Fruit fly (Drosophila melanogaster) whole organism, embryonic: ENCODE data around the gene CG7332.

Source experiments
- Awh ChIP-seq: fragments of 200-800 bp; sonication (Bioruptor generic); IDR thresholded peaks from 2 replicates; pipeline ENCODE4, ENCODE4 v1.3.6; 2022; ENCODE audit warnings: missing biosample characterization, missing genetic modification characterization
- B-H2 ChIP-seq: fragments of 200-800 bp; sonication (Bioruptor generic); optimal IDR thresholded peaks from 2 replicates; lab custom pipeline; 2018; ENCODE audit warnings: missing biosample characterization, mild to moderate bottlenecking, missing genetic modification characterization
- Bdp1 ChIP-seq: fragments of 200-800 bp; sonication (Bioruptor generic); optimal IDR thresholded peaks from 3 replicates; lab custom pipeline; 2016; ENCODE audit warnings: missing biosample characterization, missing genetic modification characterization
- CG10565 ChIP-seq: fragments of 200-800 bp; sonication (Bioruptor generic); optimal IDR thresholded peaks from 3 replicates; lab custom pipeline; 2016; ENCODE audit warnings: missing biosample characterization, mild to moderate bottlenecking, missing genetic modification characterization
- CG10654 ChIP-seq: fragments of 200-800 bp; sonication (Bioruptor generic); optimal IDR thresholded peaks from 2 replicates; lab custom pipeline; 2016; ENCODE audit warnings: missing biosample characterization, missing genetic modification characterization
- CG12071 ChIP-seq: fragments of 200-800 bp; sonication (Bioruptor generic); optimal IDR thresholded peaks from 3 replicates; lab custom pipeline; 2018; ENCODE audit warnings: missing biosample characterization, mild to moderate bottlenecking, missing genetic modification characterization
- CG12744 ChIP-seq: fragments of 200-800 bp; sonication (Bioruptor generic); optimal IDR thresholded peaks from 2 replicates; lab custom pipeline; 2016; ENCODE audit warnings: missing biosample characterization, missing genetic modification characterization
- CG13894 ChIP-seq: fragments of 200-800 bp; sonication (Bioruptor generic); optimal IDR thresholded peaks from 3 replicates; lab custom pipeline; 2018; ENCODE audit warnings: missing biosample characterization, mild to moderate bottlenecking, missing genetic modification characterization, moderate library complexity
- CG14860 ChIP-seq: fragments of 200-800 bp; sonication (Bioruptor generic); IDR thresholded peaks from 3 replicates; pipeline ENCODE4 v1.3.6; 2022; ENCODE audit warnings: missing biosample characterization, missing genetic modification characterization; ENCODE audit not compliant: partially characterized antibody
- CG17186 ChIP-seq: fragments of 200-800 bp; sonication (Bioruptor generic); optimal IDR thresholded peaks from 3 replicates; lab custom pipeline; 2017; ENCODE audit warnings: missing biosample characterization, missing genetic modification reagents, missing genetic modification characterization
- CG17612 ChIP-seq: fragments of 200-800 bp; sonication (Bioruptor generic); IDR thresholded peaks from 2 replicates; pipeline ENCODE4 v1.3.6; 2022; ENCODE audit warnings: missing biosample characterization, missing genetic modification characterization
- CG18262 ChIP-seq: fragments of 200-800 bp; optimal IDR thresholded peaks from 3 replicates; lab custom pipeline; 2019; ENCODE audit warnings: missing biosample characterization, mild to moderate bottlenecking, missing genetic modification characterization, moderate library complexity
- CG2199 ChIP-seq: fragments of 200-800 bp; sonication (Bioruptor generic); IDR thresholded peaks from 3 replicates; pipeline ENCODE4 v1.3.6; 2022; ENCODE audit warnings: missing biosample characterization, missing genetic modification characterization
- CG2202 ChIP-seq: fragments of 200-800 bp; sonication (Bioruptor generic); optimal IDR thresholded peaks from 2 replicates; lab custom pipeline; 2018; ENCODE audit warnings: missing biosample characterization, mild to moderate bottlenecking, missing genetic modification characterization
- CG2889 ChIP-seq: fragments of 200-800 bp; sonication (Bioruptor generic); IDR thresholded peaks from 3 replicates; pipeline ENCODE4 v1.3.6; 2022; ENCODE audit warnings: missing biosample characterization, missing genetic modification characterization
- CG31224 ChIP-seq: fragments of 200-800 bp; sonication (Bioruptor generic); IDR thresholded peaks from 2 replicates; pipeline ENCODE4 v1.3.6; 2022; ENCODE audit warnings: missing biosample characterization, missing genetic modification characterization
- CG3163 ChIP-seq: fragments of 200-800 bp; sonication (Bioruptor generic); optimal IDR thresholded peaks from 3 replicates; lab custom pipeline; 2016; ENCODE audit warnings: missing biosample characterization, missing genetic modification characterization
- CG32767 ChIP-seq: fragments of 200-800 bp; sonication (Bioruptor generic); IDR thresholded peaks from 2 replicates; pipeline ENCODE4 v1.3.6; 2022; ENCODE audit warnings: missing biosample characterization, missing genetic modification characterization
- CG33213 ChIP-seq: fragments of 200-800 bp; sonication (Bioruptor generic); optimal IDR thresholded peaks from 3 replicates; lab custom pipeline; 2016; ENCODE audit warnings: missing biosample characterization, missing genetic modification characterization
- CG34376 ChIP-seq: fragments of 200-800 bp; sonication (Bioruptor generic); optimal IDR thresholded peaks from 2 replicates; lab custom pipeline; 2018; ENCODE audit warnings: missing biosample characterization, mild to moderate bottlenecking, missing genetic modification characterization
- CG3726 ChIP-seq: fragments of 200-800 bp; sonication (Bioruptor generic); IDR thresholded peaks from 3 replicates; pipeline ENCODE4, ENCODE4 v1.3.6; 2022; ENCODE audit warnings: missing biosample characterization, missing genetic modification characterization
- CG5180 ChIP-seq: fragments of 200-800 bp; sonication (Bioruptor generic); optimal IDR thresholded peaks from 3 replicates; lab custom pipeline; 2017; ENCODE audit warnings: missing biosample characterization, missing genetic modification characterization, mild to moderate bottlenecking, moderate library complexity, missing genetic modification reagents
- CG6765 ChIP-seq: fragments of 200-800 bp; sonication (Bioruptor generic); optimal IDR thresholded peaks from 3 replicates; lab custom pipeline; 2017; ENCODE audit warnings: missing biosample characterization, mild to moderate bottlenecking, missing genetic modification characterization
- CG6791 ChIP-seq: fragments of 200-800 bp; sonication (Bioruptor generic); IDR thresholded peaks from 3 replicates; pipeline ENCODE4 v1.3.6; 2022; ENCODE audit warnings: missing biosample characterization, missing genetic modification characterization; ENCODE audit not compliant: partially characterized antibody
- CG8089 ChIP-seq: fragments of 200-800 bp; sonication (Bioruptor generic); optimal IDR thresholded peaks from 3 replicates; lab custom pipeline; 2016; ENCODE audit warnings: missing biosample characterization, missing genetic modification characterization
- CG8281 ChIP-seq: fragments of 200-800 bp; sonication (Bioruptor generic); optimal IDR thresholded peaks from 2 replicates; lab custom pipeline; 2018; ENCODE audit warnings: missing biosample characterization, mild to moderate bottlenecking, missing genetic modification characterization, moderate library complexity
- CG8359 ChIP-seq: fragments of 200-800 bp; sonication (Bioruptor generic); optimal IDR thresholded peaks from 2 replicates; lab custom pipeline; 2017; ENCODE audit warnings: missing biosample characterization, mild to moderate bottlenecking, missing genetic modification characterization, borderline replicate concordance
- CG8388 ChIP-seq: fragments of 200-800 bp; sonication (Bioruptor generic); optimal IDR thresholded peaks from 2 replicates; lab custom pipeline; 2019; ENCODE audit warnings: missing biosample characterization, mild to moderate bottlenecking, missing genetic modification characterization, moderate library complexity
- CG9876 ChIP-seq: fragments of 200-800 bp; sonication (Bioruptor generic); optimal IDR thresholded peaks from 2 replicates; lab custom pipeline; 2016; ENCODE audit warnings: missing biosample characterization, missing genetic modification characterization
- CkIIα-i1 ChIP-seq: fragments of 200-800 bp; sonication (Bioruptor generic); IDR thresholded peaks from 2 replicates; pipeline ENCODE4 v1.3.6; 2022; ENCODE audit warnings: missing biosample characterization, missing genetic modification characterization
- Deaf1 ChIP-seq: fragments of 200-800 bp; optimal IDR thresholded peaks from 3 replicates; lab custom pipeline; 2019; ENCODE audit warnings: missing biosample characterization, mild to moderate bottlenecking, missing genetic modification characterization, moderate library complexity
- Fer2 ChIP-seq: fragments of 200-800 bp; sonication (Bioruptor generic); optimal IDR thresholded peaks from 2 replicates; lab custom pipeline; 2018; ENCODE audit warnings: missing biosample characterization, mild to moderate bottlenecking, missing genetic modification characterization, moderate library complexity
- Hr3 ChIP-seq: fragments of 200-800 bp; sonication (Bioruptor generic); optimal IDR thresholded peaks from 3 replicates; lab custom pipeline; 2016; ENCODE audit warnings: missing biosample characterization, missing genetic modification characterization
- Hsf ChIP-seq: fragments of 200-800 bp; sonication (Bioruptor generic); optimal IDR thresholded peaks from 3 replicates; lab custom pipeline; 2016; ENCODE audit warnings: missing biosample characterization, missing genetic modification characterization
- MTF-1 ChIP-seq: fragments of 200-800 bp; sonication (Bioruptor generic); optimal IDR thresholded peaks from 2 replicates; lab custom pipeline; 2018; ENCODE audit warnings: missing biosample characterization, mild to moderate bottlenecking, missing genetic modification characterization, borderline replicate concordance
- Max ChIP-seq: fragments of 200-800 bp; sonication (Bioruptor generic); optimal IDR thresholded peaks from 2 replicates; lab custom pipeline; 2016; ENCODE audit warnings: missing biosample characterization, mild to moderate bottlenecking, missing genetic modification characterization
- PHDP ChIP-seq: fragments of 200-800 bp; sonication (Bioruptor generic); optimal IDR thresholded peaks from 3 replicates; lab custom pipeline; 2018; ENCODE audit warnings: missing biosample characterization, mild to moderate bottlenecking, missing genetic modification characterization, moderate library complexity
- Sin3A ChIP-seq: fragments of >200 bp; optimal IDR thresholded peaks from 2 replicates; lab custom pipeline; 2018
- Usf ChIP-seq: fragments of 200-800 bp; sonication (Bioruptor generic); optimal IDR thresholded peaks from 2 replicates; lab custom pipeline; 2017; ENCODE audit warnings: missing genotype, missing biosample characterization, missing genetic modification characterization
- bbx ChIP-seq: fragments of 200-800 bp; sonication (Bioruptor generic); IDR thresholded peaks from 2 replicates; pipeline ENCODE4 v1.3.6; 2022; ENCODE audit warnings: missing biosample characterization, missing genetic modification characterization; ENCODE audit not compliant: partially characterized antibody
- ci ChIP-seq: fragments of 200-800 bp; sonication (Bioruptor generic); IDR thresholded peaks from 3 replicates; pipeline ENCODE4 v1.3.6; 2022; ENCODE audit warnings: missing biosample characterization, missing genetic modification characterization
- eve ChIP-seq, 2 experiments: fragments of >200 bp; optimal IDR thresholded peaks; 2 replicates each; lab custom pipeline; 2017; ENCODE audit warnings: missing biosample characterization in 2 of 2, missing genetic modification characterization in 2 of 2
- fd102C ChIP-seq: fragments of 200-800 bp; sonication (Bioruptor generic); optimal IDR thresholded peaks from 2 replicates; lab custom pipeline; 2018; ENCODE audit warnings: missing biosample characterization, mild to moderate bottlenecking, missing genetic modification characterization, moderate library complexity
- fd3F ChIP-seq: fragments of 200-800 bp; sonication (Bioruptor generic); optimal IDR thresholded peaks from 2 replicates; lab custom pipeline; 2018; ENCODE audit warnings: missing biosample characterization, mild to moderate bottlenecking, missing genetic modification characterization, moderate library complexity
- knrl ChIP-seq: fragments of 200-800 bp; sonication (Bioruptor generic); IDR thresholded peaks from 3 replicates; pipeline ENCODE4 v1.3.6; 2022; ENCODE audit warnings: missing biosample characterization, missing genetic modification characterization; ENCODE audit not compliant: partially characterized antibody
- nerfin-2 ChIP-seq: fragments of 200-800 bp; sonication (Bioruptor generic); IDR thresholded peaks from 2 replicates; pipeline ENCODE4 v1.3.6; 2022; ENCODE audit warnings: missing biosample characterization, missing genetic modification characterization; ENCODE audit not compliant: partially characterized antibody
- onecut ChIP-seq: fragments of 200-800 bp; sonication (Bioruptor generic); IDR thresholded peaks from 2 replicates; pipeline ENCODE4 v1.3.6; 2022; ENCODE audit warnings: missing biosample characterization, missing genetic modification characterization
- pnt ChIP-seq: fragments of 200-800 bp; sonication (Bioruptor generic); optimal IDR thresholded peaks from 3 replicates; lab custom pipeline; 2016; ENCODE audit warnings: missing biosample characterization, missing genetic modification characterization
- stc ChIP-seq: fragments of 200-800 bp; sonication (Bioruptor generic); IDR thresholded peaks from 2 replicates; pipeline ENCODE4 v1.3.6; 2022; ENCODE audit warnings: missing biosample characterization, missing genetic modification characterization
- toy ChIP-seq: fragments of 200-800 bp; sonication (Bioruptor generic); IDR thresholded peaks from 2 replicates; pipeline ENCODE4 v1.3.6; 2022; ENCODE audit warnings: missing biosample characterization, missing genetic modification characterization

CG7332 gene

dm6 chrX:18869489-18870132, 14.7 kb upstream of the CG7332 start (continued):
- TF ChIP-seq PHDP (tag; lab: Kevin White, UChicago) (peak; percentile 31), Hr3 (GFP tag; lab: Kevin White, UChicago) (peak; percentile 42), CG14860 (GFP tag; lab: Robert Waterston, UW) (no peak), CG33213 (GFP tag; lab: Kevin White, UChicago) (no peak), Hsf (peak; percentile 41), stc (GFP tag; lab: Robert Waterston, UW) (0 out of 2 replicates have a peak, but pooled peaks have one; percentile 44), MTF-1 (GFP tag; lab: Kevin White, UChicago) (no peak), knrl (no peak), CG8359 (no peak), CG17186 (no peak), B-H2 (GFP tag; lab: Kevin White, UChicago) (no peak), CG31224 (GFP tag; lab: Robert Waterston, UW) (0 out of 2 replicates have a peak, but pooled peaks have one; percentile 17), toy (GFP tag; lab: Robert Waterston, UW) (no peak), CG12071 (peak; percentile 29), CG12744 (GFP tag; lab: Kevin White, UChicago) (no peak), Max (no peak), Bdp1 (GFP tag; lab: Kevin White, UChicago) (no peak), Awh (GFP tag; lab: Robert Waterston, UW) (peak; percentile 49; the same call in 1 of the 2 replicates), CG32767 (GFP tag; lab: Robert Waterston, UW) (peak; percentile 60; the same call in 1 of the 2 replicates), fd3F (GFP tag; lab: Kevin White, UChicago) (peak; percentile 28), CG9876 (no peak), CkIIα-i1 (GFP tag; lab: Robert Waterston, UW) (no peak), CG6791 (GFP tag; lab: Robert Waterston, UW) (no peak), ci (GFP tag; lab: Robert Waterston, UW) (peak; percentile 65; the same call in 1 of the 3 replicates), CG34376 (GFP tag; lab: Kevin White, UChicago) (no peak), CG3726 (no peak), CG17612 (GFP tag; lab: Robert Waterston, UW) (no peak), CG10565 (GFP tag; lab: Kevin White, UChicago) (no peak), Sin3A (no peak), CG2889 (GFP tag; lab: Robert Waterston, UW) (no peak), CG3163 (no peak), Deaf1 (no peak), Fer2 (tag; lab: Kevin White, UChicago) (no peak), CG8281 (tag; lab: Kevin White, UChicago) (no peak), onecut (GFP tag; lab: Robert Waterston, UW) (peak; percentile 39; the same call in 1 of the 2 replicates), CG5180 (GFP tag; lab: Kevin White, UChicago) (peak; percentile 21), eve (GFP tag; optimal IDR thresholded peaks at IDR 0.05; lab: Kevin White, UChicago) (no peak), CG8388 (GFP tag; lab: Kevin White, UChicago) (peak; percentile 14), Usf (GFP tag; lab: Kevin White, UChicago) (no peak), bbx (GFP tag; lab: Robert Waterston, UW) (no peak), CG10654 (GFP tag; lab: Kevin White, UChicago) (peak; percentile 34), CG2202 (tag; lab: Kevin White, UChicago) (no peak), CG8089 (GFP tag; lab: Kevin White, UChicago) (peak; percentile 4), CG6765 (GFP tag; lab: Kevin White, UChicago) (no peak), CG18262 (tag; lab: Kevin White, UChicago) (peak; percentile 27), CG13894 (tag; lab: Kevin White, UChicago) (no peak), fd102C (GFP tag; lab: Kevin White, UChicago) (no peak), CG2199 (GFP tag; lab: Robert Waterston, UW) (0 out of 3 replicates have a peak, but pooled peaks have one; percentile 50), pnt (GFP tag; lab: Kevin White, UChicago) (peak; percentile 39), nerfin-2 (GFP tag; lab: Robert Waterston, UW) (no peak)
